Worm (Caenorhabditis elegans) whole organism, L4 larva: ENCODE measurements around the gene sna-1.

ENCODE experiments used
- F49E8.2 ChIP-seq: sonication (generic microtip); optimal IDR thresholded peaks from 2 replicates; lab custom pipeline; 2016; ENCODE audit warnings: missing compliant biosample characterization, mild to moderate bottlenecking, missing genetic modification characterization, borderline replicate concordance
- T20F7.1 ChIP-seq: fragments of 200-800 bp; sonication (Bioruptor generic); optimal IDR thresholded peaks from 2 replicates; lab custom pipeline; 2018; ENCODE audit warnings: mild to moderate bottlenecking, missing genetic modification characterization, missing compliant biosample characterization
- Y5F2A.4 ChIP-seq: fragments of 200-800 bp; sonication (Bioruptor generic); optimal IDR thresholded peaks from 2 replicates; lab custom pipeline; 2018; ENCODE audit warnings: mild to moderate bottlenecking, missing genetic modification characterization, missing compliant biosample characterization
- ZK337.2 ChIP-seq: fragments of 200-800 bp; sonication (Bioruptor generic); IDR thresholded peaks from 2 replicates; pipeline ENCODE4 v1.3.6; 2022; ENCODE audit warnings: missing genetic modification reagents, missing genetic modification characterization, missing compliant biosample characterization
- aha-1 ChIP-seq: fragments of 150-350 bp; peaks from one replicate; lab custom pipeline; 2014; ENCODE audit warnings: missing biosample characterization, missing genetic modification characterization
- ceh-20 ChIP-seq: fragments of 200-800 bp; sonication (Bioruptor generic); IDR thresholded peaks from 2 replicates; pipeline ENCODE4 v1.3.6; 2022; ENCODE audit warnings: missing genetic modification reagents, missing genetic modification characterization, missing compliant biosample characterization
- ceh-44 ChIP-seq: fragments of 200-800 bp; sonication (Bioruptor generic); IDR thresholded peaks from 2 replicates; pipeline ENCODE4 v1.3.6; 2022; ENCODE audit warnings: missing genetic modification reagents, missing genetic modification characterization, missing compliant biosample characterization
- ces-1 ChIP-seq: fragments of 150-350 bp; sonication (generic microtip); optimal IDR thresholded peaks from 4 replicates; lab custom pipeline; 2014; ENCODE audit warnings: missing biosample characterization, missing genetic modification reagents, missing genetic modification characterization
- ctbp-1 ChIP-seq: fragments of 200-800 bp; sonication (Bioruptor generic); IDR thresholded peaks from 2 replicates; pipeline ENCODE4 v1.3.6; 2022; ENCODE audit warnings: missing genetic modification reagents, missing genetic modification characterization, missing compliant biosample characterization
- daf-12 ChIP-seq: fragments of 150-350 bp; optimal IDR thresholded peaks from 2 replicates; lab custom pipeline; 2014; ENCODE audit warnings: missing biosample characterization, missing genetic modification reagents, missing genetic modification characterization
- daf-16 ChIP-seq, 3 experiments: sonication (generic microtip); optimal IDR thresholded peaks; 2 replicates each; lab custom pipeline; 2016 to 2017; ENCODE audit warnings: missing genetic modification characterization in 3 of 3, missing genetic modification reagents in 3 of 3, mild to moderate bottlenecking in 2 of 3, missing compliant biosample characterization in 2 of 3, missing biosample characterization in 1 of 3, moderate library complexity in 1 of 3
- daf-8 ChIP-seq: fragments of 200-800 bp; sonication (Bioruptor generic); IDR thresholded peaks from 2 replicates; pipeline ENCODE4 v1.3.6; 2022; ENCODE audit warnings: missing genetic modification characterization, missing compliant biosample characterization
- dmd-6 ChIP-seq: fragments of 200-800 bp; sonication (Bioruptor generic); IDR thresholded peaks from 2 replicates; pipeline ENCODE4 v1.3.6; 2022; ENCODE audit warnings: missing genetic modification reagents, missing genetic modification characterization, missing compliant biosample characterization
- duxl-1 ChIP-seq: sonication (generic microtip); optimal IDR thresholded peaks from 2 replicates; lab custom pipeline; 2016; ENCODE audit warnings: mild to moderate bottlenecking, missing genetic modification characterization, moderate library complexity, missing compliant biosample characterization; ENCODE audit not compliant: poor library complexity
- dve-1 ChIP-seq: sonication (generic microtip); optimal IDR thresholded peaks from 2 replicates; lab custom pipeline; 2017; ENCODE audit warnings: antibody characterized with exemption, mild to moderate bottlenecking, missing genetic modification characterization, missing compliant biosample characterization; ENCODE audit not compliant: insufficient read depth
- egl-43 ChIP-seq: fragments of 200-800 bp; sonication (Bioruptor generic); IDR thresholded peaks from 2 replicates; pipeline ENCODE4 v1.3.6; 2022; ENCODE audit warnings: missing genetic modification reagents, missing genetic modification characterization, missing compliant biosample characterization
- hif-1 ChIP-seq, 2 experiments: sonication (generic microtip); optimal IDR thresholded peaks; 2 replicates each; lab custom pipeline; 2016 to 2017; ENCODE audit warnings: missing compliant biosample characterization in 2 of 2, missing genetic modification characterization in 2 of 2, missing genetic modification reagents in 2 of 2, missing genotype in 2 of 2, mild to moderate bottlenecking in 1 of 2
- hlh-11 ChIP-seq: fragments of 200-800 bp; sonication (Bioruptor generic); optimal IDR thresholded peaks from 2 replicates; lab custom pipeline; 2018; ENCODE audit warnings: mild to moderate bottlenecking, missing genetic modification characterization, missing compliant biosample characterization
- lim-7 ChIP-seq: fragments of 200-800 bp; sonication (Bioruptor generic); IDR thresholded peaks from 2 replicates; pipeline ENCODE4 v1.3.6; 2022; ENCODE audit warnings: missing genetic modification characterization, missing compliant biosample characterization
- lin-1 ChIP-seq: fragments of 200-800 bp; sonication (Bioruptor generic); IDR thresholded peaks from 2 replicates; pipeline ENCODE4 v1.3.6; 2022; ENCODE audit warnings: missing genetic modification reagents, missing genetic modification characterization, missing compliant biosample characterization
- lin-13 ChIP-seq: fragments of 150-350 bp; optimal IDR thresholded peaks from 2 replicates; lab custom pipeline; 2014; ENCODE audit warnings: missing biosample characterization, missing genetic modification reagents, missing genetic modification characterization
- lin-29 ChIP-seq: fragments of 200-800 bp; sonication (Bioruptor generic); IDR thresholded peaks from 2 replicates; pipeline ENCODE4 v1.3.6; 2022; ENCODE audit warnings: missing genetic modification reagents, missing genetic modification characterization, missing compliant biosample characterization
- mdt-29 ChIP-seq: fragments of 200-800 bp; sonication (Bioruptor generic); IDR thresholded peaks from 2 replicates; pipeline ENCODE4 v1.3.6; 2022; ENCODE audit warnings: missing genetic modification reagents, missing genetic modification characterization, missing compliant biosample characterization
- mep-1 ChIP-seq: fragments of 150-350 bp; sonication (generic microtip); optimal IDR thresholded peaks from 3 replicates; lab custom pipeline; 2014; ENCODE audit warnings: missing biosample characterization, missing genetic modification characterization
- nhr-102 ChIP-seq: sonication (generic microtip); optimal IDR thresholded peaks from 2 replicates; lab custom pipeline; 2016; ENCODE audit warnings: mild to moderate bottlenecking, missing genetic modification characterization, moderate library complexity, missing compliant biosample characterization
- nhr-111 ChIP-seq: fragments of 200-800 bp; sonication (Bioruptor generic); optimal IDR thresholded peaks from 2 replicates; lab custom pipeline; 2018; ENCODE audit warnings: mild to moderate bottlenecking, missing genetic modification characterization, missing compliant biosample characterization
- nhr-28 ChIP-seq: fragments of 150-350 bp; optimal IDR thresholded peaks from 2 replicates; lab custom pipeline; 2014; ENCODE audit warnings: missing biosample characterization, missing genetic modification characterization
- nhr-48 ChIP-seq: sonication (generic microtip); optimal IDR thresholded peaks from 2 replicates; lab custom pipeline; 2016; ENCODE audit warnings: mild to moderate bottlenecking, missing genetic modification characterization, missing compliant biosample characterization
- nhr-6 ChIP-seq: fragments of 150-350 bp; optimal IDR thresholded peaks from 2 replicates; lab custom pipeline; 2014; ENCODE audit warnings: missing biosample characterization, missing genetic modification characterization
- nhr-77 ChIP-seq: fragments of 150-350 bp; optimal IDR thresholded peaks from 2 replicates; lab custom pipeline; 2014; ENCODE audit warnings: missing biosample characterization, missing genetic modification characterization
- php-3 ChIP-seq: fragments of 200-800 bp; sonication (Bioruptor generic); IDR thresholded peaks from 2 replicates; pipeline ENCODE4 v1.3.6; 2022; ENCODE audit warnings: missing genetic modification reagents, missing genetic modification characterization, missing compliant biosample characterization
- pqm-1 ChIP-seq: sonication (generic microtip); optimal IDR thresholded peaks from 2 replicates; lab custom pipeline; 2017; ENCODE audit warnings: missing biosample characterization, missing genetic modification characterization
- saeg-2 ChIP-seq: fragments of 200-800 bp; sonication (Bioruptor generic); IDR thresholded peaks from 2 replicates; pipeline ENCODE4 v1.3.6; 2022; ENCODE audit warnings: missing genetic modification reagents, missing genetic modification characterization, missing compliant biosample characterization
- snpc-1.2 ChIP-seq: fragments of 200-800 bp; sonication (Bioruptor generic); IDR thresholded peaks from 2 replicates; pipeline ENCODE4 v1.3.6; 2022; ENCODE audit warnings: missing genetic modification reagents, missing genetic modification characterization, missing compliant biosample characterization
- tra-1 ChIP-seq: fragments of 200-800 bp; sonication (Bioruptor generic); IDR thresholded peaks from 2 replicates; pipeline ENCODE4 v1.3.6; 2022; ENCODE audit warnings: missing genetic modification reagents, missing genetic modification characterization, missing compliant biosample characterization
- unc-39 ChIP-seq: sonication (generic microtip); optimal IDR thresholded peaks from 2 replicates; lab custom pipeline; 2017; ENCODE audit warnings: missing biosample characterization, missing genetic modification characterization
- unc-62 ChIP-seq, 3 experiments: fragments of 150-350 bp in 1 of 3; sonication (generic microtip); optimal IDR thresholded peaks in 2 of 3; peaks in 1 of 3; 1 replicate in 1 of 3; 2 replicates in 2 of 3; lab custom pipeline; 2014 to 2017; ENCODE audit warnings: missing biosample characterization in 3 of 3, missing genetic modification characterization in 3 of 3, missing genetic modification reagents in 3 of 3, missing genotype in 1 of 3
- zag-1 ChIP-seq: fragments of 150-350 bp; optimal IDR thresholded peaks from 2 replicates; lab custom pipeline; 2014; ENCODE audit warnings: missing biosample characterization, missing genetic modification characterization
- ztf-7 ChIP-seq: fragments of 150-350 bp; optimal IDR thresholded peaks from 2 replicates; lab custom pipeline; 2014; ENCODE audit warnings: missing biosample characterization, missing genetic modification characterization

Gene sna-1

DNA sequence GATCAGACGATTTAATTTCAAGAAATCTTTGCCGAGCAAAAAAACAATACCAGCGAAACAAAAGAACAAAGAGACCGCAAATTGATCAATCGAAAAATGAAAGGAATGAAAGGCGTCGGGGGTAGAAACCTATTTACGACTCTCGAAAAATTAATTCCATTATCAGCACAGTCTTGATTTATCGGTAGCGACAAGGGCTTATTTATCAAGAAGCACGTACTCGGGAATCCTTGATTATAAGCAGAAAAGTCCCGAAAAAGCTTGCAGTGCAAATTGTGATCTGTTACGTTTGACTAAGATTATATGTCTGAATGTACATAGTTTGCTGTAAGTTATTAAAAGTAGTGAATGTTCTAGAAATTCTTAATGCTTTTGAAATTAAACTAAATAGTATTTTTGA is 43.9 kb downstream of the sna-1 start (continued):
- TF ChIP-seq daf-12 (tag; lab: Kevin White, UChicago) (no peak), Y5F2A.4 (no peak), nhr-111 (no peak), daf-8 (GFP tag; lab: Robert Waterston, UW) (no peak), egl-43 (GFP tag; lab: Robert Waterston, UW) (no peak), php-3 (GFP tag; lab: Robert Waterston, UW) (0 out of 2 replicates have a peak, but pooled peaks have one; percentile 33), duxl-1 (tag; lab: Kevin White, UChicago) (no peak), nhr-6 (tag; lab: Kevin White, UChicago) (no peak), ctbp-1 (GFP tag; lab: Robert Waterston, UW) (no peak), T20F7.1 (GFP tag; lab: Kevin White, UChicago) (no peak), ZK337.2 (no peak), mdt-29 (GFP tag; lab: Robert Waterston, UW) (no peak), zag-1 (tag; lab: Kevin White, UChicago) (no peak), lim-7 (GFP tag; lab: Robert Waterston, UW) (no peak), ceh-20 (no peak), ceh-44 (GFP tag; lab: Robert Waterston, UW) (no peak), dve-1 (tag; lab: Kevin White, UChicago) (peak; percentile 32), tra-1 (GFP tag; lab: Robert Waterston, UW) (no peak)

DNA sequence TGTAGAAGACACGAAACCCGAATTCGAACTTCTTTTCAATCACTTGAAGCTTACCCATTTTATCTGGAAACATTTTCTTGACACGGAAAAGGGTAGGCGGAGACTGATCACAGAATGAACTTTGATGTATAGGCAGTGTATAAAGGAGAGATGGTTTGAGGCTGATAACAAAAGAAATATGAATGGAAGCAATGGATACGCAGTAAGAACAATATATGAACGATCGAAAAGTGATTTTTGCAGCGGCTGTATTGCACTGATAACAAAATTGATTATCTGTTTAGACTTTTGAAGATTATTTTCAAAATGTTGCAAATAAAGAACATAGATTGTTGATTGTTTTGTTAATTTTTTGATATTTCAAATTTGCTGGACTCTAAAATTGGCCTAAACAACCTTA is 44.7 kb downstream of the sna-1 start, which contains the start of gene pmp-5:
Gene pmp-5 (minus strand): TSS at position 63 of the 400 bp plus-strand sequence.
- TF ChIP-seq ztf-7 (tag; lab: Kevin White, UChicago): no peak
- TF ChIP-seq dve-1 (tag; lab: Kevin White, UChicago): peak; percentile 67
- no peak for TF ChIP-seq ZK337.2
- peak in 1 of 2 experiments; percentile 58 for TF ChIP-seq hif-1 (tag; optimal IDR thresholded peaks at IDR 0.05; lab: Kevin White, UChicago)
- TF ChIP-seq php-3 (GFP tag; lab: Robert Waterston, UW): peak; percentile 66
- TF ChIP-seq unc-62 (GFP tag; optimal IDR thresholded peaks at IDR 0.05 in 1 of 2; lab: Kevin White, UChicago): peak in 1 of 2 experiments; percentile 88
- no peak for TF ChIP-seq unc-62 (tag; optimal IDR thresholded peaks at IDR 0.05; lab: Kevin White, UChicago)
- TF ChIP-seq nhr-48 (tag; lab: Kevin White, UChicago): peak; percentile 45
- TF ChIP-seq zag-1 (tag; lab: Kevin White, UChicago): no peak
- TF ChIP-seq nhr-102 (tag; lab: Kevin White, UChicago): peak; percentile 50
- TF ChIP-seq egl-43 (GFP tag; lab: Robert Waterston, UW): no peak
- TF ChIP-seq nhr-111: no peak
- TF ChIP-seq unc-39 (tag; lab: Kevin White, UChicago): no peak
- no peak for TF ChIP-seq mep-1 (tag; lab: Kevin White, UChicago)
- peak; percentile 65 for TF ChIP-seq tra-1 (GFP tag; lab: Robert Waterston, UW)
- no peak for TF ChIP-seq snpc-1.2 (GFP tag; lab: Robert Waterston, UW)
- peak; percentile 17 for TF ChIP-seq nhr-77
- TF ChIP-seq daf-16 (GFP tag; optimal IDR thresholded peaks at IDR 0.05; lab: Kevin White, UChicago): no peak
- peak; percentile 82 for TF ChIP-seq daf-16 (tag; optimal IDR thresholded peaks at IDR 0.05; lab: Kevin White, UChicago)
- TF ChIP-seq dmd-6 (GFP tag; lab: Robert Waterston, UW): peak; percentile 91
- peak; percentile 83 for TF ChIP-seq pqm-1 (tag; lab: Kevin White, UChicago)
- peak; percentile 60; the same call in 1 of the 2 replicates for TF ChIP-seq saeg-2
- TF ChIP-seq ces-1 (GFP tag; lab: Kevin White, UChicago): no peak
- peak; percentile 86 for TF ChIP-seq nhr-28 (tag; lab: Kevin White, UChicago)
- no peak for TF ChIP-seq lim-7 (GFP tag; lab: Robert Waterston, UW)
- peak; percentile 56; the same call in 1 of the 2 replicates for TF ChIP-seq lin-1 (GFP tag; lab: Robert Waterston, UW)
- TF ChIP-seq hlh-11 (tag; lab: Kevin White, UChicago): peak; percentile 69
- TF ChIP-seq, all 104 proteins: peak for 15

DNA sequence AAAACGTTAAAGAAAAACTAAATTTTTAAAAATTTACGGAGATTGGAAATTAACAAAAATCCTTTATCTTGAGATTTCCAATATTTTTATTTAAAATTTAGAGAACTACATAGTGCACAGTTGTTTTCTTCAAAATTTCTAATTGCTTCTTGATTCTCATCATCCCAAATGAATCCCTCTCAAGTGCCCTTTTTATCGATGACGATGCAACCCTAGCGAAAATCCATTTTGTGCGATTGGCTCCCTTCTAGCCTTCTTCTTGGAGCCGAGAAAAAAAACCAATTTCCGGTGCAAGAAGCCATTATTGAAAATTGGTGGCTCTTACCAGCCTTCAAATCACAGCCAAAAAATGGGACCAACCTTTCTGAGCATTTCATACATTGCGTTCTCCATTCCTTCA is 48.0 kb downstream of the sna-1 start:
- TF ChIP-seq nhr-6 (tag; lab: Kevin White, UChicago) (no peak), lin-29 (GFP tag; lab: Robert Waterston, UW) (0 out of 2 replicates have a peak, but pooled peaks have one; percentile 14), egl-43 (GFP tag; lab: Robert Waterston, UW) (0 out of 2 replicates have a peak, but pooled peaks have one; percentile 12), F49E8.2 (no peak), lin-13 (no peak), aha-1 (tag; lab: Kevin White, UChicago) (peak; percentile 94)
